Fruit fly (Drosophila melanogaster) whole organism, embryonic: ENCODE data around the gene fit.

Source experiments
- Ada2b ChIP-seq: fragments of 200-800 bp; sonication (Bioruptor generic); IDR thresholded peaks from 2 replicates; pipeline ENCODE4 v1.3.6; 2022; ENCODE audit warnings: missing biosample characterization, missing genetic modification characterization
- B-H1 ChIP-seq: fragments of 200-800 bp; sonication (Bioruptor generic); IDR thresholded peaks from 3 replicates; pipeline ENCODE4 v1.3.6; 2022; ENCODE audit warnings: missing biosample characterization, missing genetic modification characterization
- C15 ChIP-seq: fragments of 200-800 bp; sonication (Bioruptor generic); IDR thresholded peaks from 3 replicates; pipeline ENCODE4 v1.3.6; 2022; ENCODE audit warnings: missing biosample characterization, missing genetic modification characterization
- CG11093 ChIP-seq: fragments of 200-800 bp; sonication (Bioruptor generic); IDR thresholded peaks from 3 replicates; pipeline ENCODE4 v1.3.6; 2022; ENCODE audit warnings: missing biosample characterization, missing genetic modification characterization
- CG13424 ChIP-seq: fragments of 200-800 bp; sonication (Bioruptor generic); optimal IDR thresholded peaks from 2 replicates; lab custom pipeline; 2019; ENCODE audit warnings: missing biosample characterization, mild to moderate bottlenecking, missing genetic modification characterization, moderate library complexity
- CG13894 ChIP-seq: fragments of 200-800 bp; sonication (Bioruptor generic); optimal IDR thresholded peaks from 3 replicates; lab custom pipeline; 2018; ENCODE audit warnings: missing biosample characterization, mild to moderate bottlenecking, missing genetic modification characterization, moderate library complexity
- CG14667 ChIP-seq: fragments of 200-800 bp; sonication (Bioruptor generic); IDR thresholded peaks from 2 replicates; pipeline ENCODE4 v1.3.6; 2022; ENCODE audit warnings: missing biosample characterization, missing genetic modification characterization
- CG17568 ChIP-seq: fragments of 200-800 bp; sonication (Bioruptor generic); optimal IDR thresholded peaks from 2 replicates; lab custom pipeline; 2018; ENCODE audit warnings: missing biosample characterization, mild to moderate bottlenecking, missing genetic modification characterization, moderate library complexity
- CG17612 ChIP-seq: fragments of 200-800 bp; sonication (Bioruptor generic); IDR thresholded peaks from 2 replicates; pipeline ENCODE4 v1.3.6; 2022; ENCODE audit warnings: missing biosample characterization, missing genetic modification characterization
- CG17829 ChIP-seq: fragments of 200-800 bp; optimal IDR thresholded peaks from 2 replicates; lab custom pipeline; 2019; ENCODE audit warnings: missing biosample characterization, mild to moderate bottlenecking, missing genetic modification characterization, moderate library complexity
- CG31441 ChIP-seq: fragments of 200-800 bp; sonication (Bioruptor generic); IDR thresholded peaks from 2 replicates; pipeline ENCODE4 v1.3.6; 2022; ENCODE audit warnings: missing biosample characterization, missing genetic modification characterization
- CG3163 ChIP-seq: fragments of 200-800 bp; sonication (Bioruptor generic); optimal IDR thresholded peaks from 3 replicates; lab custom pipeline; 2016; ENCODE audit warnings: missing biosample characterization, missing genetic modification characterization
- CG4328 ChIP-seq: fragments of 200-800 bp; sonication (Bioruptor generic); optimal IDR thresholded peaks from 3 replicates; lab custom pipeline; 2017; ENCODE audit warnings: missing biosample characterization, missing genetic modification reagents, missing genetic modification characterization
- CG4360 ChIP-seq: fragments of 200-800 bp; sonication (Bioruptor generic); IDR thresholded peaks from 2 replicates; pipeline ENCODE4 v1.3.6; 2022; ENCODE audit warnings: missing biosample characterization, missing genetic modification characterization
- CG4424 ChIP-seq: fragments of 200-800 bp; sonication (Bioruptor generic); optimal IDR thresholded peaks from 3 replicates; lab custom pipeline; 2016; ENCODE audit warnings: missing biosample characterization, missing genetic modification characterization
- CG7928 ChIP-seq: fragments of 200-800 bp; sonication (Bioruptor generic); optimal IDR thresholded peaks from 2 replicates; lab custom pipeline; 2017; ENCODE audit warnings: missing biosample characterization, mild to moderate bottlenecking, missing genetic modification characterization
- CG9437 ChIP-seq: fragments of 200-800 bp; sonication (Bioruptor generic); optimal IDR thresholded peaks from 2 replicates; lab custom pipeline; 2018; ENCODE audit warnings: missing biosample characterization, mild to moderate bottlenecking, missing genetic modification characterization
- CHES-1-like ChIP-seq: fragments of 200-800 bp; sonication (Bioruptor generic); optimal IDR thresholded peaks from 2 replicates; lab custom pipeline; 2016; ENCODE audit warnings: missing biosample characterization, missing genetic modification characterization
- Dip3 ChIP-seq: fragments of 200-800 bp; sonication (Bioruptor generic); optimal IDR thresholded peaks from 3 replicates; lab custom pipeline; 2016; ENCODE audit warnings: missing biosample characterization, missing genetic modification characterization
- Dll ChIP-seq: fragments of 200-800 bp; sonication (Bioruptor generic); IDR thresholded peaks from 4 replicates; pipeline ENCODE4 v1.3.6; 2022; ENCODE audit warnings: missing biosample characterization, missing genetic modification characterization; ENCODE audit not compliant: partially characterized antibody
- H15 ChIP-seq: fragments of 200-800 bp; sonication (Bioruptor generic); IDR thresholded peaks from 3 replicates; pipeline ENCODE4 v1.3.6; 2022; ENCODE audit warnings: missing biosample characterization, missing genetic modification characterization
- HLHmδ ChIP-seq: fragments of 200-800 bp; sonication (Bioruptor generic); optimal IDR thresholded peaks from 2 replicates; lab custom pipeline; 2018; ENCODE audit warnings: missing biosample characterization, mild to moderate bottlenecking, missing genetic modification characterization, moderate library complexity
- Hr3 ChIP-seq: fragments of 200-800 bp; sonication (Bioruptor generic); optimal IDR thresholded peaks from 3 replicates; lab custom pipeline; 2016; ENCODE audit warnings: missing biosample characterization, missing genetic modification characterization
- Lpt ChIP-seq: fragments of >200 bp; optimal IDR thresholded peaks from 2 replicates; lab custom pipeline; 2018; ENCODE audit warnings: missing biosample characterization, missing genetic modification characterization
- MBD-R2 ChIP-seq: fragments of 200-800 bp; sonication (Bioruptor generic); IDR thresholded peaks from 2 replicates; pipeline ENCODE4 v1.3.6; 2022; ENCODE audit warnings: missing biosample characterization, missing genetic modification characterization
- Mes4 ChIP-seq: fragments of 200-800 bp; sonication (Bioruptor generic); optimal IDR thresholded peaks from 2 replicates; lab custom pipeline; 2016; ENCODE audit warnings: missing biosample characterization, missing genetic modification characterization
- Myb ChIP-seq: fragments of 200-800 bp; sonication (Bioruptor generic); optimal IDR thresholded peaks from 2 replicates; lab custom pipeline; 2016; ENCODE audit warnings: missing biosample characterization, missing genetic modification characterization
- NK7.1 ChIP-seq: fragments of 200-800 bp; sonication (Bioruptor generic); optimal IDR thresholded peaks from 3 replicates; lab custom pipeline; 2016; ENCODE audit warnings: missing biosample characterization, missing genetic modification characterization
- Rfx ChIP-seq: fragments of 200-800 bp; sonication (Bioruptor generic); IDR thresholded peaks from 2 replicates; pipeline ENCODE4 v1.3.6; 2022; ENCODE audit warnings: missing biosample characterization, missing genetic modification characterization
- Spps ChIP-seq: fragments of 200-800 bp; sonication (Bioruptor generic); optimal IDR thresholded peaks from 2 replicates; lab custom pipeline; 2018; ENCODE audit warnings: missing biosample characterization, mild to moderate bottlenecking, missing genetic modification characterization
- Trl ChIP-seq, 3 experiments: fragments of >200 bp in 2 of 3; fragments of 200-800 bp in 1 of 3; sonication (Bioruptor generic) in 1 of 3; optimal IDR thresholded peaks; 2 replicates in 1 of 3; 3 replicates in 2 of 3; lab custom pipeline; 2016 to 2017; ENCODE audit warnings: missing biosample characterization in 1 of 3, missing genetic modification characterization in 1 of 3
- Vsx1 ChIP-seq: fragments of 200-800 bp; sonication (Bioruptor generic); optimal IDR thresholded peaks from 2 replicates; lab custom pipeline; 2017; ENCODE audit warnings: missing biosample characterization, mild to moderate bottlenecking, missing genetic modification characterization, missing genetic modification reagents
- aop ChIP-seq: fragments of 200-800 bp; sonication (Bioruptor generic); IDR thresholded peaks from 2 replicates; pipeline ENCODE4 v1.3.6; 2022; ENCODE audit warnings: missing biosample characterization, missing genetic modification characterization
- cg ChIP-seq: fragments of 200-800 bp; sonication (Bioruptor generic); optimal IDR thresholded peaks from 3 replicates; lab custom pipeline; 2019; ENCODE audit warnings: missing biosample characterization, mild to moderate bottlenecking, missing genetic modification characterization, moderate library complexity
- chn ChIP-seq: fragments of 200-800 bp; sonication (Bioruptor generic); optimal IDR thresholded peaks from 2 replicates; lab custom pipeline; 2016; ENCODE audit warnings: missing biosample characterization, missing genetic modification characterization
- dimm ChIP-seq: fragments of 200-800 bp; sonication (Bioruptor generic); IDR thresholded peaks from 2 replicates; pipeline ENCODE4 v1.3.6; 2022; ENCODE audit warnings: missing biosample characterization, missing genetic modification characterization
- dm ChIP-seq: fragments of 200-800 bp; sonication (Bioruptor generic); optimal IDR thresholded peaks from 3 replicates; lab custom pipeline; 2016; ENCODE audit warnings: missing biosample characterization, missing genetic modification characterization
- dpn ChIP-seq, 2 experiments: fragments of 200-800 bp; sonication (Bioruptor generic); optimal IDR thresholded peaks; 3 replicates each; lab custom pipeline; 2016; ENCODE audit warnings: missing biosample characterization in 2 of 2, missing genetic modification characterization in 2 of 2
- gsb ChIP-seq: fragments of 200-800 bp; sonication (Bioruptor generic); IDR thresholded peaks from 2 replicates; pipeline ENCODE4 v1.3.6; 2022; ENCODE audit warnings: missing biosample characterization, missing genetic modification characterization
- her ChIP-seq: fragments of 200-800 bp; sonication (Bioruptor generic); optimal IDR thresholded peaks from 2 replicates; lab custom pipeline; 2016; ENCODE audit warnings: missing biosample characterization, missing genetic modification characterization
- ind ChIP-seq: fragments of 200-800 bp; sonication (Bioruptor generic); optimal IDR thresholded peaks from 3 replicates; lab custom pipeline; 2016; ENCODE audit warnings: missing biosample characterization, missing genetic modification characterization
- phol ChIP-seq: fragments of 200-800 bp; sonication (Bioruptor generic); optimal IDR thresholded peaks from 3 replicates; lab custom pipeline; 2018; ENCODE audit warnings: missing biosample characterization, mild to moderate bottlenecking, missing genetic modification characterization, moderate library complexity
- schlank ChIP-seq: fragments of 200-800 bp; sonication (Bioruptor generic); optimal IDR thresholded peaks from 2 replicates; lab custom pipeline; 2018; ENCODE audit warnings: missing biosample characterization, mild to moderate bottlenecking, missing genetic modification characterization
- sob ChIP-seq: fragments of 200-800 bp; sonication (Bioruptor generic); IDR thresholded peaks from 2 replicates; pipeline ENCODE4 v1.3.6; 2022; ENCODE audit warnings: missing biosample characterization, missing genetic modification characterization
- trem ChIP-seq: fragments of 200-800 bp; optimal IDR thresholded peaks from 3 replicates; lab custom pipeline; 2019; ENCODE audit warnings: missing biosample characterization, mild to moderate bottlenecking, missing genetic modification characterization, moderate library complexity
- unc-4 ChIP-seq: fragments of 200-800 bp; sonication (Bioruptor generic); IDR thresholded peaks from 2 replicates; pipeline ENCODE4 v1.3.6; 2022; ENCODE audit warnings: missing biosample characterization, missing genetic modification characterization; ENCODE audit not compliant: partially characterized antibody
- unpg ChIP-seq: fragments of 200-800 bp; sonication (Bioruptor generic); optimal IDR thresholded peaks from 3 replicates; lab custom pipeline; 2018; ENCODE audit warnings: missing biosample characterization, mild to moderate bottlenecking, missing genetic modification characterization, moderate library complexity
- usp ChIP-seq: fragments of >200 bp; optimal IDR thresholded peaks from 2 replicates; lab custom pipeline; 2017; ENCODE audit warnings: missing biosample characterization, missing genetic modification characterization
- z ChIP-seq: fragments of 200-800 bp; sonication (Bioruptor generic); IDR thresholded peaks from 3 replicates; pipeline ENCODE4 v1.3.6; 2022; ENCODE audit warnings: missing biosample characterization, missing genetic modification characterization
- zf30C ChIP-seq: fragments of 200-800 bp; sonication (Bioruptor generic); optimal IDR thresholded peaks from 3 replicates; lab custom pipeline; 2018; ENCODE audit warnings: missing biosample characterization, mild to moderate bottlenecking, missing genetic modification characterization

Gene fit

DNA sequence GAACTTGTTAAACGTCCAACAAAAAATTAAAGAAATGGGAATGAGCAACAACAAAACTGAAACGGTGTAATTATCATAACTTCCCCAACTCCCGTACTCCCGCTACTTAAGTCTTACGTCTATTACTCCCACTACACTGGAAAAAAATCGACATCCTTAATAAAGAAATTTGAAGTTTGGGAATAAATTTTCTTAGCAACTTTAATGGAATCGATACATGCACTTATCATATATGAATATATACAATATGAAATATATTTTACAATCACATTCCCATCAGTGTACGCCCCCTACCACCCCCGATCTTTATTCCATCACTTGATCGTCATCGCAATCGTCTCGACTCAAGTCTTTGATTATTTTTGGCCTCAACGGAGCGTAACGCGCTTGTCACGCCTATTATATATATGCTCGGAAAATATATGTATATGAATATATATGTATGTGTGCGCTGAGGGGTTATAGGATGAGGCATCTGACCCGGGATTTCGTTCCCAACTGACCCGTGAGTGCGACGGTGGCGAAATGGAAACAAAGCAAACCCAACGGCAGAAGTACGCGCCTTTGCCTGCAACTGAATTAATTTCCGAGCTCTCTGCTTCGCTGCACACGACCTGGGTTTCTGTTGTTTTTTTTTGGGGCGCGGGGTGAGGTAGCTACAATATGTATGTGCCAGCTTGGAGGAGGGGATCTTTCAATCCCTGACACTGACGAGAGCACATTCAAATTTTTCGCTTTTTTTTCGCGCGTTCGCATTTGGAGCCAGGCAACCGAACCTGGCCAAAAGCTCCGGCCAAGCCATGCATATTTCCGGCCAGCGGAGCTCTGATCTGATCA lies 49.8 kb downstream of the fit start (continued):
- TF ChIP-seq CG4328 (GFP tag; lab: Kevin White, UChicago) = no peak
- TF ChIP-seq CG17829 (tag; lab: Kevin White, UChicago) = peak; percentile 70
- no peak for TF ChIP-seq CG4424 (GFP tag; lab: Kevin White, UChicago)
- TF ChIP-seq CHES-1-like (GFP tag; lab: Kevin White, UChicago) = no peak
- TF ChIP-seq phol (tag; lab: Kevin White, UChicago) = peak; percentile 25
- no peak for TF ChIP-seq Dll (GFP tag; lab: Robert Waterston, UW)
- no peak for TF ChIP-seq B-H1 (GFP tag; lab: Robert Waterston, UW)
- no peak for TF ChIP-seq CG3163 (GFP tag; lab: Kevin White, UChicago)
- no peak for TF ChIP-seq Ada2b (GFP tag; lab: Robert Waterston, UW)
- TF ChIP-seq CG17612 (GFP tag; lab: Robert Waterston, UW) = no peak
- no peak for TF ChIP-seq Lpt (GFP tag; lab: Kevin White, UChicago)
- no peak for TF ChIP-seq CG14667 (GFP tag; lab: Robert Waterston, UW)
- no peak for TF ChIP-seq Myb (GFP tag; lab: Kevin White, UChicago)
- no peak for TF ChIP-seq sob
- TF ChIP-seq dm (GFP tag; lab: Kevin White, UChicago) = no peak
- 0 out of 2 replicates have a peak, but pooled peaks have one; percentile 35 for TF ChIP-seq dimm
- TF ChIP-seq CG13424 = peak; percentile 37
- TF ChIP-seq chn (GFP tag; lab: Kevin White, UChicago) = no peak
- TF ChIP-seq HLHmδ (GFP tag; lab: Kevin White, UChicago) = no peak
- TF ChIP-seq Mes4 (GFP tag; lab: Kevin White, UChicago) = no peak
- peak; percentile 43 for TF ChIP-seq Spps (tag; lab: Kevin White, UChicago)
- TF ChIP-seq Hr3 = peak; percentile 24
- no peak for TF ChIP-seq Trl (optimal IDR thresholded peaks at IDR 0.05; lab: Kevin White, UChicago)
- no peak for TF ChIP-seq Trl (GFP tag; optimal IDR thresholded peaks at IDR 0.05; lab: Kevin White, UChicago)
- TF ChIP-seq trem = peak; percentile 1
- TF ChIP-seq unpg = peak; percentile 70
- no peak for TF ChIP-seq CG11093 (GFP tag; lab: Robert Waterston, UW)
- TF ChIP-seq aop = no peak
- TF ChIP-seq CG31441 (GFP tag; lab: Robert Waterston, UW) = peak; percentile 63
- peak; percentile 9; the same call in 1 of the 2 replicates for TF ChIP-seq CG4360 (GFP tag; lab: Robert Waterston, UW)
- TF ChIP-seq H15 = 0 out of 3 replicates have a peak, but pooled peaks have one; percentile 46
- no peak for TF ChIP-seq gsb (GFP tag; lab: Robert Waterston, UW)
- TF ChIP-seq schlank = no peak
- peak; percentile 4 for TF ChIP-seq cg (GFP tag; lab: Kevin White, UChicago)
- no peak for TF ChIP-seq z (GFP tag; lab: Robert Waterston, UW)
- TF ChIP-seq zf30C (GFP tag; lab: Kevin White, UChicago) = no peak
- no peak for TF ChIP-seq MBD-R2
- no peak for TF ChIP-seq Vsx1 (GFP tag; lab: Kevin White, UChicago)
- no peak for TF ChIP-seq ind (GFP tag; lab: Kevin White, UChicago)
- TF ChIP-seq Dip3 = no peak
- no peak for TF ChIP-seq usp (GFP tag; lab: Kevin White, UChicago)
- TF ChIP-seq Rfx (GFP tag; lab: Robert Waterston, UW) = no peak
- TF ChIP-seq NK7.1 (GFP tag; lab: Kevin White, UChicago) = no peak
- no peak for TF ChIP-seq CG13894
- TF ChIP-seq C15 (GFP tag; lab: Robert Waterston, UW) = no peak
- no peak for TF ChIP-seq CG7928
- peak; percentile 16 for TF ChIP-seq CG9437
- TF ChIP-seq dpn (GFP tag; optimal IDR thresholded peaks at IDR 0.05; lab: Kevin White, UChicago) = no peak
- no peak for TF ChIP-seq CG17568 (GFP tag; lab: Kevin White, UChicago)
- TF ChIP-seq unc-4 = no peak
- no peak for TF ChIP-seq her (GFP tag; lab: Kevin White, UChicago)
